Worm (Caenorhabditis elegans): ENCODE data around the gene mtss-1.

mtss-1 gene

ce11 chrIII:8791235-8791634, 23.1 kb downstream of the mtss-1 start, which contains the start of the genes zfp-1 and F54F2.14:
zfp-1 (plus strand) TSS chrIII:8791535.
F54F2.14 (plus strand) TSS chrIII:8791546.
- no peak for TF ChIP-seq unc-39 (tag; optimal IDR thresholded peaks at IDR 0.05)
- no peak for TF ChIP-seq jun-1 (tag; optimal IDR thresholded peaks at IDR 0.05)
- TF ChIP-seq sea-2 (GFP tag; optimal IDR thresholded peaks at IDR 0.05) = no peak
- no peak for TF ChIP-seq nhr-12 (tag; optimal IDR thresholded peaks at IDR 0.05)
- no peak for TF ChIP-seq snpc-4 (tag; optimal IDR thresholded peaks at IDR 0.05)
- TF ChIP-seq R02D3.7 (tag; optimal IDR thresholded peaks at IDR 0.05) = no peak
- TF ChIP-seq zag-1 (tag; optimal IDR thresholded peaks at IDR 0.05) = no peak
- TF ChIP-seq nhr-23 (tag; optimal IDR thresholded peaks at IDR 0.05) = no peak
- no peak for TF ChIP-seq nhr-67 (tag; optimal IDR thresholded peaks at IDR 0.05)
- TF ChIP-seq fkh-10 (GFP tag; optimal IDR thresholded peaks at IDR 0.05) = no peak
- TF ChIP-seq mdl-1 (tag; optimal IDR thresholded peaks at IDR 0.05) = no peak
- no peak for TF ChIP-seq nhr-43 (tag; optimal IDR thresholded peaks at IDR 0.05; ENCODE audit: poor library complexity, severe bottlenecking)
- TF ChIP-seq ZK546.5 (tag; optimal IDR thresholded peaks at IDR 0.05) = no peak
- TF ChIP-seq eor-1 (tag; optimal IDR thresholded peaks at IDR 0.05) = no peak
- TF ChIP-seq pqm-1 (tag; optimal IDR thresholded peaks at IDR 0.05) = no peak

DNA sequence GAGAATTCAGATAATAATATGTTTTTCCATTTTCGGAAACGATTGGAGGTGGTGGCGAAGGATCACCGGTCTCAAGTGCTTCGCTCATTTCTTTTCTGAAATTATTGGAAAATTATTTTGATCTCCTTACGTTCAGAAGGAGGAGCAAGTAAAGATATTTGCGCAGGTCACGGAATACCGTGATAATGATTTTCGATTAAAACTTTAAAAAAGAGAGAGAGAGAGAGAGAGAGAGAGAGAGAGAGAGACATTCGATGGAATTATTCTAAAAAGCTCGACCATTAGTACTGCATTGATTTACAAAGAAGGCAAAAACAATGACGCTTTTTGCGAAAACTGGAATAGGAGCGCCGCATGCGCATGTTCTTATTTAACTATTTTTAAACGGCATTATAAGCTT, 24.1 kb downstream of the mtss-1 start, which contains the start of gene ztf-1:
TSS of gene ztf-1 (minus strand) at position 101 of the 400 bp plus-strand sequence.
- no peak for TF ChIP-seq ceh-28 (tag; optimal IDR thresholded peaks at IDR 0.05)
- TF ChIP-seq eor-1 (tag; optimal IDR thresholded peaks at IDR 0.05) = no peak
- TF ChIP-seq unc-62 (GFP tag; optimal IDR thresholded peaks at IDR 0.05) = no peak
- TF ChIP-seq mml-1 (tag; optimal IDR thresholded peaks at IDR 0.05) = no peak
- no peak for TF ChIP-seq skn-1 (tag; optimal IDR thresholded peaks at IDR 0.05)
- no peak for TF ChIP-seq sea-2 (GFP tag; optimal IDR thresholded peaks at IDR 0.05)
- TF ChIP-seq R02D3.7 (tag; optimal IDR thresholded peaks at IDR 0.05) = no peak
- TF ChIP-seq egl-27 (tag; optimal IDR thresholded peaks at IDR 0.05) = no peak
- TF ChIP-seq ceh-9 (tag; optimal IDR thresholded peaks at IDR 0.05) = no peak
- no peak for TF ChIP-seq nhr-237 (tag; optimal IDR thresholded peaks at IDR 0.05)
- no peak for TF ChIP-seq elt-3 (tag; optimal IDR thresholded peaks at IDR 0.05)
- TF ChIP-seq aly-2 (tag; optimal IDR thresholded peaks at IDR 0.05) = no peak
- no peak for TF ChIP-seq ztf-4 (tag; optimal IDR thresholded peaks at IDR 0.05)
- TF ChIP-seq nhr-67 (tag; optimal IDR thresholded peaks at IDR 0.05) = no peak
- no peak for TF ChIP-seq ama-1 (optimal IDR thresholded peaks at IDR 0.05)
- TF ChIP-seq lin-15B (tag; optimal IDR thresholded peaks at IDR 0.05) = no peak
- TF ChIP-seq nhr-11 (tag; optimal IDR thresholded peaks at IDR 0.05) = no peak
- TF ChIP-seq lin-39 (tag; optimal IDR thresholded peaks at IDR 0.05) = no peak

DNA sequence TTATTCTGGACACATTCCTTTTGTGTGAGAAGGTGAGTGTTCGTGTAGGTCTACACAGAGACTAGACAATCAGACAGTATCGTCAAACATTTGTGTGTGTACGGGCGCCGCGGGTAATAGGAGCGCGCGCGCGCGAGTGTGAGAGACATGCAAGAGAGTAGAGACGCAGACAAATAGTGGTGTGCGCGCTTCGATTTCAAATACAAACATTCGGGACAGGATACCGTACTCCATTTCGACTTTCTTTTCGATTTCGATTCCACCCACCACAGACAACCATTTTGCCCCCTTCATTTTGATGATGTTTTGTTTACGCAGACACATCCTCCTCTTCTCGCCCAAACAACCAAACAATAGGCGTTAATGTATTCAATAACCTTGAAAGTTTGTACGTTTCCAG, 26.7 kb downstream of the mtss-1 start:
- TF ChIP-seq pha-4 (tag; optimal IDR thresholded peaks at IDR 0.05) (peak; percentile 95), ceh-28 (tag; optimal IDR thresholded peaks at IDR 0.05) (peak; percentile 17), tbx-2 (tag; optimal IDR thresholded peaks at IDR 0.05) (no peak), nhr-76 (tag; optimal IDR thresholded peaks at IDR 0.05) (no peak), ztf-11 (tag; optimal IDR thresholded peaks at IDR 0.05) (no peak), jun-1 (tag; optimal IDR thresholded peaks at IDR 0.05) (peak; percentile 86), nhr-25 (tag; optimal IDR thresholded peaks at IDR 0.05) (peak; percentile 91), elt-3 (tag; optimal IDR thresholded peaks at IDR 0.05) (no peak), R02D3.7 (tag; optimal IDR thresholded peaks at IDR 0.05) (peak; percentile 30), fkh-10 (GFP tag; optimal IDR thresholded peaks at IDR 0.05) (no peak), ceh-9 (tag; optimal IDR thresholded peaks at IDR 0.05) (no peak), elt-1 (tag; optimal IDR thresholded peaks at IDR 0.05) (peak; percentile 52), nhr-77 (tag; optimal IDR thresholded peaks at IDR 0.05) (no peak), lsy-12 (tag; optimal IDR thresholded peaks at IDR 0.05) (peak; percentile 87), daf-12 (tag; optimal IDR thresholded peaks at IDR 0.05) (no peak), snpc-4 (tag; optimal IDR thresholded peaks at IDR 0.05) (peak; percentile 72), elt-2 (tag; optimal IDR thresholded peaks at IDR 0.05) (peak; percentile 75), pqm-1 (tag; optimal IDR thresholded peaks at IDR 0.05) (peak; percentile 20), unc-62 (GFP tag; optimal IDR thresholded peaks at IDR 0.05) (no peak), ama-1 (optimal IDR thresholded peaks at IDR 0.05) (peak; percentile 77), nhr-237 (tag; optimal IDR thresholded peaks at IDR 0.05) (no peak), nhr-28 (tag; optimal IDR thresholded peaks at IDR 0.05) (no peak), aly-2 (tag; optimal IDR thresholded peaks at IDR 0.05) (no peak), nhr-43 (tag; optimal IDR thresholded peaks at IDR 0.05; ENCODE audit: poor library complexity, severe bottlenecking) (peak; percentile 69), nhr-12 (tag; optimal IDR thresholded peaks at IDR 0.05) (no peak), mml-1 (tag; optimal IDR thresholded peaks at IDR 0.05) (no peak), nfya-1 (tag; optimal IDR thresholded peaks at IDR 0.05; ENCODE audit: insufficient read depth) (peak; percentile 68), zag-1 (tag; optimal IDR thresholded peaks at IDR 0.05) (no peak), fkh-2 (tag; optimal IDR thresholded peaks at IDR 0.05) (no peak), lin-39 (tag; optimal IDR thresholded peaks at IDR 0.05) (peak; percentile 79), egl-5 (tag; optimal IDR thresholded peaks at IDR 0.05) (peak; percentile 31), nhr-11 (tag; optimal IDR thresholded peaks at IDR 0.05) (no peak), skn-1 (tag; optimal IDR thresholded peaks at IDR 0.05) (peak; percentile 33), ceh-82 (tag; optimal IDR thresholded peaks at IDR 0.05) (no peak), unc-39 (tag; optimal IDR thresholded peaks at IDR 0.05) (no peak), ceh-16 (tag; optimal IDR thresholded peaks at IDR 0.05) (no peak), eor-1 (tag; optimal IDR thresholded peaks at IDR 0.05) (no peak), ZK546.5 (tag; optimal IDR thresholded peaks at IDR 0.05) (no peak), ztf-4 (tag; optimal IDR thresholded peaks at IDR 0.05) (no peak), nhr-67 (tag; optimal IDR thresholded peaks at IDR 0.05) (no peak), fos-1 (tag; optimal IDR thresholded peaks at IDR 0.05) (no peak), egl-27 (tag; optimal IDR thresholded peaks at IDR 0.05) (peak; percentile 42), mdl-1 (tag; optimal IDR thresholded peaks at IDR 0.05) (peak; percentile 31)
